Fruit fly (Drosophila melanogaster): ENCODE measurements around the gene CG13362.

CG13362 gene

dm6 chrX:713249-713898 is 37.7 kb downstream of the CG13362 start (continued):
- TF ChIP-seq BEAF-32 (GFP tag; optimal IDR thresholded peaks at IDR 0.05) (peak; percentile 46), CG2712 (tag; optimal IDR thresholded peaks at IDR 0.05) (peak; percentile 25), lmd (GFP tag; IDR thresholded peaks at IDR 0.05) (no peak), crol (GFP tag; IDR thresholded peaks at IDR 0.05) (peak; percentile 80), Med (GFP tag) (peak; percentile 74), lab (GFP tag; optimal IDR thresholded peaks at IDR 0.05) (peak; percentile 21), CG2678 (tag; optimal IDR thresholded peaks at IDR 0.05) (peak; percentile 10), br (optimal IDR thresholded peaks at IDR 0.05) (no peak), Scr (GFP tag; IDR thresholded peaks at IDR 0.05; ENCODE audit: partially characterized antibody) (peak; percentile 39; the same call in 1 of the 2 replicates), gem (tag; optimal IDR thresholded peaks at IDR 0.05) (peak; percentile 15), eve (GFP tag; optimal IDR thresholded peaks at IDR 0.05) (peak in 1 of 2 experiments; percentile 61), D19A (tag; optimal IDR thresholded peaks at IDR 0.05) (peak; percentile 12), prd (optimal IDR thresholded peaks at IDR 0.05) (no peak), prd (GFP tag; IDR thresholded peaks at IDR 0.05) (0 out of 3 replicates have a peak, but pooled peaks have one; percentile 15), CG2875 (GFP tag; optimal IDR thresholded peaks at IDR 0.05) (no peak), Sry-δ (GFP tag; optimal IDR thresholded peaks at IDR 0.05) (peak; percentile 26), grn (GFP tag; optimal IDR thresholded peaks at IDR 0.05) (no peak), knrl (GFP tag; IDR thresholded peaks at IDR 0.05; ENCODE audit: partially characterized antibody) (0 out of 3 replicates have a peak, but pooled peaks have one; percentile 16), Dll (GFP tag; IDR thresholded peaks at IDR 0.05; ENCODE audit: partially characterized antibody) (peak; percentile 38; the same call in 1 of the 4 replicates), CG18599 (GFP tag; optimal IDR thresholded peaks at IDR 0.05) (peak; percentile 5), Ets97D (GFP tag; optimal IDR thresholded peaks at IDR 0.05) (no peak), jing (GFP tag; optimal IDR thresholded peaks at IDR 0.05) (no peak), CG9437 (GFP tag; optimal IDR thresholded peaks at IDR 0.05) (no peak), nerfin-2 (GFP tag; IDR thresholded peaks at IDR 0.05; ENCODE audit: partially characterized antibody) (no peak), CrebB (tag; optimal IDR thresholded peaks at IDR 0.05) (no peak)

- TF ChIP-seq B-H1 (GFP tag; IDR thresholded peaks at IDR 0.05) = no peak
- no peak for TF ChIP-seq hb (GFP tag; IDR thresholded peaks at IDR 0.05; ENCODE audit: partially characterized antibody)
- TF ChIP-seq Oaz (GFP tag; IDR thresholded peaks at IDR 0.05) = no peak
- TF ChIP-seq CG2889 (GFP tag; IDR thresholded peaks at IDR 0.05) = no peak
- TF ChIP-seq dmrt11E (tag; optimal IDR thresholded peaks at IDR 0.05) = peak; percentile 21
- no peak; the same call in 2 of the 3 replicates for TF ChIP-seq croc (GFP tag; conservative IDR thresholded peaks at IDR 0.05)
- TF ChIP-seq YL-1 (GFP tag; optimal IDR thresholded peaks at IDR 0.05) = no peak
- no peak for TF ChIP-seq hbn (GFP tag; IDR thresholded peaks at IDR 0.05; ENCODE audit: partially characterized antibody)
- TF ChIP-seq CG3838 (GFP tag; optimal IDR thresholded peaks at IDR 0.05) = no peak
- TF ChIP-seq CG9932 (GFP tag; IDR thresholded peaks at IDR 0.05) = no peak
- no peak for TF ChIP-seq CG3281 (GFP tag; optimal IDR thresholded peaks at IDR 0.05)
- TF ChIP-seq Med (GFP tag) = peak; percentile 39
- no peak for TF ChIP-seq CG12769 (tag; optimal IDR thresholded peaks at IDR 0.05)
- no peak for TF ChIP-seq CG12071 (GFP tag; optimal IDR thresholded peaks at IDR 0.05)
- no peak for TF ChIP-seq HmgD (GFP tag; optimal IDR thresholded peaks at IDR 0.05)
- no peak for TF ChIP-seq CG11723 (GFP tag; optimal IDR thresholded peaks at IDR 0.05)
- TF ChIP-seq CG14050 (GFP tag; IDR thresholded peaks at IDR 0.05) = no peak
- no peak for TF ChIP-seq CG12942 (GFP tag; optimal IDR thresholded peaks at IDR 0.05)
- no peak for TF ChIP-seq klu (GFP tag; IDR thresholded peaks at IDR 0.05)
- TF ChIP-seq CG16779 (GFP tag; IDR thresholded peaks at IDR 0.05) = no peak
- TF ChIP-seq Ssrp (tag; optimal IDR thresholded peaks at IDR 0.05) = no peak
- peak; percentile 9 for TF ChIP-seq phol (tag; optimal IDR thresholded peaks at IDR 0.05)
- no peak for TF ChIP-seq CG32767 (GFP tag; IDR thresholded peaks at IDR 0.05)
- no peak for TF ChIP-seq CG7786 (GFP tag; optimal IDR thresholded peaks at IDR 0.05)
- TF ChIP-seq nom (GFP tag; optimal IDR thresholded peaks at IDR 0.05) = peak; percentile 68
- TF ChIP-seq CG2116 (GFP tag; optimal IDR thresholded peaks at IDR 0.05) = no peak
Observed at dm6 chrX:711852-712251, 39.2 kb downstream of the CG13362 start.
